Fruit fly (Drosophila melanogaster): ENCODE results near the gene CG5421.

dm6 chr2L:12435428-12435827 lies 12.5 kb downstream of the CG5421 start:
- TF ChIP-seq CG8478 (optimal IDR thresholded peaks at IDR 0.05) = no peak
- no peak for TF ChIP-seq usp (GFP tag; optimal IDR thresholded peaks at IDR 0.05)
